Worm (Caenorhabditis elegans): ENCODE data around the gene T28C6.5.

DNA sequence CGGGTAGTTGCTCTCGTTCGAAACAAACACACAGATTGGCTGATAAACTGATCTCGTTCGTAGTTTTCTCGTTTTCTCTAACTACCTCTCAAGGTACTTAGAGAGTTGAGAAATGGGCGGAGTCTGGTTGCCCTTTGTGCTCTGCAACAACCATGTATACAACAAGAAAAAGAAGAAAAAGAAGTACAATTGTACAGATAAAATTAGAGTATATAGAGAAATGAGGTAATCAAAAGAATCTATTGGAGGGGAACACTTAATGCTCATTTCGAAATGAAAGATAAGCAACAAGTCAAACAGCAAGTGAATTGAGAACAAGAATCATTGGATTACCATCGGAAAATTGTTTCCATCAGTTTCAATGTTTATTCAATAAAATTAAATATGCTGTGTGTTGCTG is 44.1 kb downstream of the T28C6.5 start, which contains the start of gene C09G9.1:
- TF ChIP-seq nhr-237 (tag; optimal IDR thresholded peaks at IDR 0.05) (no peak), lsy-2 (tag; optimal IDR thresholded peaks at IDR 0.05) (no peak), sptf-1 (tag; optimal IDR thresholded peaks at IDR 0.05) (no peak)
